Worm (Caenorhabditis elegans): ENCODE data around the gene ZC477.2.

ZC477.2 gene

DNA sequence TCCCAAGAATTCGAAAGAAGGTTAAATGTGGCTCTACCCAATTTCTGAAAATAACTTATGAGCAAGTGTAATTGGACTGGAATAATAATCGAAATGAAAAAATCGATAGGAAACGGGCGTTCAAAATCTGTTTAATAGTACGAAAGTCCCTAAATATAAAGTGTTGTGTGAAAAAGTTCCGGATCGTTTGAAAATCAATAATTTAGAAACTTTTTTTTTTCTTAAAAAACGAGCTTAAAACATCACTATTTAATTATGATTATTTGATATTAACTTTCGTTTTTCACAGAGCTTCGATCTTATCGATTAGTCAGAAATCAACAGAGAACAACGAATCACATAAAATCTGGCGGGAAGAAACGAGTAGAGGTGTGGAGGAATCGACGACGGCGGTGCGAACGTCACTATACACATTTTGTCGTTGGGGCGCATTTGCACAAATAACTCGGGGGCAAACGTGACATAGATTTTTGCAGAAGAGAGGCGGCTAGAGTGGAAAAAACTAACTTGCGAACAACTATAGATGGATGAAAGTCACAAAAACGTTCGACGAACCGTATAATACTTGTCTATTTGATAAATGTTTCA is 36.8 kb downstream of the ZC477.2 start, which contains the start of gene hecd-1 (continued):
- TF ChIP-seq ceh-63 (GFP tag; optimal IDR thresholded peaks at IDR 0.05) (no peak), nhr-12 (tag; optimal IDR thresholded peaks at IDR 0.05) (no peak), dsc-1 (tag; optimal IDR thresholded peaks at IDR 0.05) (no peak), sptf-1 (tag; optimal IDR thresholded peaks at IDR 0.05) (no peak), ceh-88 (GFP tag; IDR thresholded peaks at IDR 0.05) (no peak), ama-1 (optimal IDR thresholded peaks at IDR 0.05) (no peak), fkh-10 (GFP tag; optimal IDR thresholded peaks at IDR 0.05) (no peak), unc-86 (tag; optimal IDR thresholded peaks at IDR 0.05) (no peak), fkh-4 (tag; optimal IDR thresholded peaks at IDR 0.05; ENCODE audit: borderline replicate concordance) (no peak), aly-2 (tag; optimal IDR thresholded peaks at IDR 0.05) (no peak), mef-2 (tag; optimal IDR thresholded peaks at IDR 0.05) (no peak), elt-3 (tag; optimal IDR thresholded peaks at IDR 0.05) (no peak), pag-3 (tag; optimal IDR thresholded peaks at IDR 0.05; ENCODE audit: borderline replicate concordance, insufficient read depth) (no peak), unc-98 (GFP tag; IDR thresholded peaks at IDR 0.05) (no peak), mab-9 (GFP tag; IDR thresholded peaks at IDR 0.05) (no peak), nhr-11 (tag; optimal IDR thresholded peaks at IDR 0.05) (no peak), vab-15 (tag; optimal IDR thresholded peaks at IDR 0.05) (no peak), snpc-4 (tag; optimal IDR thresholded peaks at IDR 0.05) (no peak), dpl-1 (GFP tag; optimal IDR thresholded peaks at IDR 0.05) (peak in 2 of 3 experiments; percentile 2 to 44), nhr-71 (tag; optimal IDR thresholded peaks at IDR 0.05) (no peak), alr-1 (tag; optimal IDR thresholded peaks at IDR 0.05; ENCODE audit: borderline replicate concordance) (no peak), lin-39 (tag; optimal IDR thresholded peaks at IDR 0.05) (no peak), nhr-237 (tag; optimal IDR thresholded peaks at IDR 0.05) (no peak), aha-1 (tag; optimal IDR thresholded peaks at IDR 0.05) (no peak), efl-1 (optimal IDR thresholded peaks at IDR 0.05) (peak in 1 of 2 experiments; percentile 29), efl-1 (GFP tag; optimal IDR thresholded peaks at IDR 0.05 in 1 of 2) (peak; percentile 32 to 83), ztf-11 (tag; optimal IDR thresholded peaks at IDR 0.05) (no peak), sup-37 (GFP tag; optimal IDR thresholded peaks at IDR 0.05) (no peak), blmp-1 (tag; optimal IDR thresholded peaks at IDR 0.05) (no peak), fkh-8 (tag; optimal IDR thresholded peaks at IDR 0.05) (peak; percentile 26), lin-13 (GFP tag; optimal IDR thresholded peaks at IDR 0.05) (no peak), skn-1 (tag; optimal IDR thresholded peaks at IDR 0.05) (no peak), egl-13 (tag; optimal IDR thresholded peaks at IDR 0.05) (no peak), egl-27 (tag; optimal IDR thresholded peaks at IDR 0.05) (no peak), isw-1 (GFP tag; IDR thresholded peaks at IDR 0.05) (no peak), sox-4 (tag; optimal IDR thresholded peaks at IDR 0.05) (no peak), swsn-7 (tag; optimal IDR thresholded peaks at IDR 0.05) (no peak), ceh-90 (tag; optimal IDR thresholded peaks at IDR 0.05) (no peak), mdl-1 (tag; optimal IDR thresholded peaks at IDR 0.05) (peak in 1 of 2 experiments; percentile 46), hpl-2 (GFP tag; optimal IDR thresholded peaks at IDR 0.05) (no peak), elt-2 (tag; optimal IDR thresholded peaks at IDR 0.05) (no peak), ces-1 (GFP tag; optimal IDR thresholded peaks at IDR 0.05) (no peak), nhr-77 (tag; optimal IDR thresholded peaks at IDR 0.05) (no peak), grh-1 (GFP tag; IDR thresholded peaks at IDR 0.05) (no peak)

DNA sequence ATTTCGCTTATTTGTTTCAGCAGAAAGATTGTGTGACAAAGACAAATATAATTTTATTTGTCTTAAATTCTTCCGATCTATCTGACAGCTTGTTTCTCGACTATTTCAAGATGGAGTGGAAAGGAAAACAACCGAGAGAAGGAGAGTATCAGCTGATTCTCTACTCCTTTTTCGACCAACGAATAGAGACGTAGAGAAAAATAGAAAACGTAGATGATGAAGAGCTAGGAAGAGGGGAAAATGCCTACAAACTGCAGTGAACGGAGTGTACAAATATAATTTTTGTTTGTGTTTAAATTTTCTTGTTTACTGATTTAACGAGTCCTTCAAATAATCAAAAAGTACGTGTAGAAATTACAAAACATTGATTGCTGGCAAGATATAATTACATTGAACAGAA is 39.7 kb downstream of the ZC477.2 start:
- no peak for TF ChIP-seq hlh-17 (GFP tag; optimal IDR thresholded peaks at IDR 0.05; ENCODE audit: borderline replicate concordance)
- no peak for TF ChIP-seq fkh-8 (tag; optimal IDR thresholded peaks at IDR 0.05)
- TF ChIP-seq lin-15B (tag; optimal IDR thresholded peaks at IDR 0.05), result no peak
- no peak for TF ChIP-seq fos-1 (tag; optimal IDR thresholded peaks at IDR 0.05)
- peak; percentile 20 for TF ChIP-seq nhr-85 (tag)
- no peak for TF ChIP-seq zip-4 (GFP tag; optimal IDR thresholded peaks at IDR 0.05)
- no peak for TF ChIP-seq pag-3 (tag; optimal IDR thresholded peaks at IDR 0.05; ENCODE audit: borderline replicate concordance, insufficient read depth)
- no peak for TF ChIP-seq nhr-77 (tag; optimal IDR thresholded peaks at IDR 0.05)
- TF ChIP-seq C16A3.4 (tag; optimal IDR thresholded peaks at IDR 0.05), result no peak
- TF ChIP-seq nhr-28 (tag; optimal IDR thresholded peaks at IDR 0.05), result no peak
- no peak for TF ChIP-seq ceh-8 (GFP tag; optimal IDR thresholded peaks at IDR 0.05)
- TF ChIP-seq ceh-88 (GFP tag; IDR thresholded peaks at IDR 0.05), result no peak
- peak in 1 of 3 experiments; percentile 3 for TF ChIP-seq ceh-82 (tag; optimal IDR thresholded peaks at IDR 0.05)
- TF ChIP-seq zag-1 (tag; optimal IDR thresholded peaks at IDR 0.05), result no peak
- TF ChIP-seq irx-1 (tag; optimal IDR thresholded peaks at IDR 0.05), result no peak
